Fruit fly (Drosophila melanogaster) whole organism, wandering third instar larva: ENCODE measurements around the gene NijB.

Experiments
- Abd-B ChIP-seq: fragments of >200 bp; optimal IDR thresholded peaks from 2 replicates; lab custom pipeline; 2017; ENCODE audit warnings: missing biosample characterization, missing genetic modification characterization
- CG32264 ChIP-seq: fragments of 200-800 bp; sonication (Bioruptor generic); optimal IDR thresholded peaks from 2 replicates; lab custom pipeline; 2016; ENCODE audit warnings: missing biosample characterization, missing genetic modification characterization
- CG9705 ChIP-seq: fragments of 200-800 bp; sonication (Bioruptor generic); optimal IDR thresholded peaks from 2 replicates; lab custom pipeline; 2018; ENCODE audit warnings: missing biosample characterization, mild to moderate bottlenecking, missing genetic modification characterization
- CrebA ChIP-seq: fragments of 200-800 bp; sonication (Bioruptor generic); optimal IDR thresholded peaks from 2 replicates; lab custom pipeline; 2016; ENCODE audit warnings: missing biosample characterization, mild to moderate bottlenecking, missing genetic modification characterization, borderline replicate concordance
- Dif ChIP-seq: fragments of 200-275, 200-300 bp; sonication (Bioruptor generic); optimal IDR thresholded peaks from 2 replicates; lab custom pipeline; 2018; ENCODE audit warnings: missing biosample characterization, missing genetic modification characterization; ENCODE audit not compliant: partially characterized antibody
- GATAd ChIP-seq: sonication (Bioruptor generic); optimal IDR thresholded peaks from 2 replicates; lab custom pipeline; 2016; ENCODE audit warnings: missing biosample characterization, missing genetic modification characterization
- Hnf4 ChIP-seq: fragments of 200-800 bp; sonication (Bioruptor generic); optimal IDR thresholded peaks from 2 replicates; lab custom pipeline; 2016; ENCODE audit warnings: missing biosample characterization, mild to moderate bottlenecking, missing genetic modification characterization
- Hr83 ChIP-seq: fragments of 200-300 bp; sonication (Bioruptor generic); optimal IDR thresholded peaks from 2 replicates; lab custom pipeline; 2016; ENCODE audit warnings: missing biosample characterization, mild to moderate bottlenecking, missing genetic modification characterization, moderate library complexity; ENCODE audit not compliant: poor library complexity, severe bottlenecking
- Jra ChIP-seq: sonication (Bioruptor generic); optimal IDR thresholded peaks from 2 replicates; lab custom pipeline; 2016; ENCODE audit warnings: missing biosample characterization, missing genetic modification characterization
- Mio ChIP-seq: sonication (Bioruptor generic); optimal IDR thresholded peaks from 2 replicates; lab custom pipeline; 2016; ENCODE audit warnings: missing biosample characterization, missing genetic modification characterization
- N ChIP-seq: fragments of >200 bp; optimal IDR thresholded peaks from 2 replicates; lab custom pipeline; 2018; ENCODE audit warnings: missing biosample characterization, missing external identifiers, missing genetic modification characterization
- OdsH ChIP-seq: fragments of 200-800 bp; sonication (Bioruptor generic); optimal IDR thresholded peaks from 2 replicates; lab custom pipeline; 2016; ENCODE audit warnings: missing biosample characterization, mild to moderate bottlenecking, missing genetic modification characterization
- Sp1 ChIP-seq: fragments of 200-800 bp; sonication (Bioruptor generic); optimal IDR thresholded peaks from 3 replicates; lab custom pipeline; 2019; ENCODE audit warnings: missing biosample characterization, mild to moderate bottlenecking, missing genetic modification characterization, moderate library complexity
- Vsx2 ChIP-seq: fragments of 200-300, 225-300 bp; sonication (Bioruptor generic); optimal IDR thresholded peaks from 2 replicates; lab custom pipeline; 2018; ENCODE audit warnings: missing biosample characterization, missing genetic modification characterization; ENCODE audit not compliant: partially characterized antibody
- br ChIP-seq: fragments of 200-800 bp; sonication (Bioruptor generic); optimal IDR thresholded peaks from 2 replicates; lab custom pipeline; 2016; ENCODE audit warnings: missing biosample characterization, missing genetic modification characterization
- dmrt93B ChIP-seq: fragments of 200-800 bp; sonication (Bioruptor generic); optimal IDR thresholded peaks from 2 replicates; lab custom pipeline; 2018; ENCODE audit warnings: missing biosample characterization, mild to moderate bottlenecking, missing genetic modification characterization
- ey ChIP-seq: fragments of 200-800 bp; sonication (Bioruptor generic); optimal IDR thresholded peaks from 2 replicates; lab custom pipeline; 2016; ENCODE audit warnings: missing biosample characterization, missing genetic modification characterization
- fru ChIP-seq: fragments of 200-800 bp; sonication (Bioruptor generic); optimal IDR thresholded peaks from 3 replicates; lab custom pipeline; 2016; ENCODE audit warnings: missing biosample characterization, mild to moderate bottlenecking, missing genetic modification characterization
- h ChIP-seq: fragments of 200-800 bp; sonication (Bioruptor generic); optimal IDR thresholded peaks from 3 replicates; lab custom pipeline; 2016; ENCODE audit warnings: missing biosample characterization, mild to moderate bottlenecking, missing genetic modification characterization
- jim ChIP-seq: fragments of 175-275, 200-325 bp; sonication (Bioruptor generic); optimal IDR thresholded peaks from 2 replicates; lab custom pipeline; 2016; ENCODE audit warnings: missing biosample characterization, mild to moderate bottlenecking, missing genetic modification characterization
- pan ChIP-seq: fragments of >200 bp; optimal IDR thresholded peaks from 2 replicates; lab custom pipeline; 2017
- psq ChIP-seq: fragments of 200-800 bp; sonication (Bioruptor generic); optimal IDR thresholded peaks from 3 replicates; lab custom pipeline; 2017; ENCODE audit warnings: missing biosample characterization, mild to moderate bottlenecking, missing genetic modification characterization, moderate library complexity
- sage ChIP-seq: fragments of 200-800 bp; sonication (Bioruptor generic); optimal IDR thresholded peaks from 2 replicates; lab custom pipeline; 2016; ENCODE audit warnings: missing biosample characterization, mild to moderate bottlenecking, missing genetic modification characterization
- sv ChIP-seq: fragments of 200-800 bp; sonication (Bioruptor generic); optimal IDR thresholded peaks from 3 replicates; lab custom pipeline; 2016; ENCODE audit warnings: missing biosample characterization, missing genetic modification characterization
- tai ChIP-seq: sonication (Bioruptor generic); optimal IDR thresholded peaks from 2 replicates; lab custom pipeline; 2016; ENCODE audit warnings: missing biosample characterization, missing genetic modification characterization
- usp ChIP-seq: fragments of >200 bp; optimal IDR thresholded peaks from 2 replicates; lab custom pipeline; 2017; ENCODE audit warnings: missing biosample characterization, missing genetic modification characterization
- woc ChIP-seq: sonication (Bioruptor generic); optimal IDR thresholded peaks from 2 replicates; lab custom pipeline; 2016; ENCODE audit warnings: missing biosample characterization, mild to moderate bottlenecking, missing genetic modification characterization

Gene NijB

DNA sequence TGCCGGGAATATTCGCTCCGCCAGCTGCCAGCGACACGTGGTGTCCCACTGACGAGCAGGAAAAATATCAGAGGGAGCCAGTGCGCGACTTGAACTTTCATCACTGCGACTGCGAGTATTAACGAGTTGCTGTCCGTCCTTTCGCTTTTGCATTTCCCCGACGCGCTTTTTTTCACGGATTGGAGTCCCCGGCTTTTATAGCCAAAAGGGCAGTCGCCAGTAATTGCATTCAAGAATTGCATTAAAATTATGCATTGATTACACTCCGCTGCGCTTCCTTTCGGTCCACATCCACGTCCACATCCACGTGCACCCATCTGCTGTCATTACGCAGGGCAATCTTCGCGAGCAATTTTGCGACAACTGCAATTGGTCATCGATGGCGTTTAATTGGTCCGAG is 18.9 kb downstream of the NijB start, which contains the start of gene Ir75d:
Gene Ir75d (minus strand): TSS at position 101 of the 400 bp plus-strand sequence.
- no peak for TF ChIP-seq Vsx2 (GFP tag; lab: Kevin White, UChicago)
- no peak for TF ChIP-seq Mio (GFP tag; lab: Kevin White, UChicago)
- TF ChIP-seq sv: no peak
- no peak for TF ChIP-seq fru
- TF ChIP-seq jim: no peak
- TF ChIP-seq CG9705 (GFP tag; lab: Kevin White, UChicago): no peak
- no peak for TF ChIP-seq woc (GFP tag; lab: Kevin White, UChicago)
- TF ChIP-seq Dif: no peak
- TF ChIP-seq Hnf4 (GFP tag; lab: Kevin White, UChicago): no peak
- TF ChIP-seq Jra (GFP tag; lab: Kevin White, UChicago): no peak
- no peak for TF ChIP-seq Sp1
- TF ChIP-seq N: no peak
- no peak for TF ChIP-seq sage (GFP tag; lab: Kevin White, UChicago)
- TF ChIP-seq OdsH: no peak
- no peak for TF ChIP-seq GATAd
- TF ChIP-seq tai (GFP tag; lab: Kevin White, UChicago): no peak

dm6 chr3L:18914100-18914683 is 22.0 kb downstream of the NijB start, which contains the start of gene COX6AL2:
COX6AL2 (minus strand) TSS chr3L:18914150.
- TF ChIP-seq usp (GFP tag; lab: Kevin White, UChicago) (no peak), br (GFP tag; lab: Kevin White, UChicago) (no peak), Hr83 (GFP tag; lab: Kevin White, UChicago) (no peak), woc (GFP tag; lab: Kevin White, UChicago) (no peak), Jra (GFP tag; lab: Kevin White, UChicago) (no peak), jim (no peak), fru (no peak), pan (no peak), dmrt93B (no peak), tai (GFP tag; lab: Kevin White, UChicago) (no peak), CG32264 (GFP tag; lab: Kevin White, UChicago) (no peak), psq (GFP tag; lab: Kevin White, UChicago) (no peak), Abd-B (no peak), CG9705 (GFP tag; lab: Kevin White, UChicago) (no peak)

DNA sequence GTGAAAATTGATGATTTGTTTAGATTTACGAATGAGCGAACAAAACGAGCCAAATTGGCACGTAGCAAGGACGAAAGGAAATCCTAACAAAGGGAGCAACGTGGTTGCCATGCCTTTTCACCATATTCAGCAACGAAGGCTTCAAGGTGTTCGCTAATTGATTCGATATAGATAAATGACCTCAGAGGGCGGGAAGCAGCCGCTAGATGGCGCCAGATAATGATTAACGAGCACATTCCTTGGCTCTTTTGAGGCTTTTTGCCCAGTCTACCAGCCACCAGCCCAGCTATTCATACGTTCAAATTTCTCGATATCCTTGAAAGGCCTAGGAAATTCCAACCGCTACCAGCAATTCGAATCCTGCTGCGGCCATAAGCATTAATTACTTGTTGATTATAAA is 24.3 kb downstream of the NijB start:
- no peak for TF ChIP-seq Hr83 (GFP tag; lab: Kevin White, UChicago)
- no peak for TF ChIP-seq Dif
- no peak for TF ChIP-seq Hnf4 (GFP tag; lab: Kevin White, UChicago)
- no peak for TF ChIP-seq OdsH
- no peak for TF ChIP-seq CrebA (GFP tag; lab: Kevin White, UChicago)
- TF ChIP-seq Vsx2 (GFP tag; lab: Kevin White, UChicago): no peak
- no peak for TF ChIP-seq ey (GFP tag; lab: Kevin White, UChicago)
- no peak for TF ChIP-seq dmrt93B
- no peak for TF ChIP-seq Sp1

- TF ChIP-seq CG32264 (GFP tag; lab: Kevin White, UChicago) (no peak), Hnf4 (GFP tag; lab: Kevin White, UChicago) (no peak)
- TF ChIP-seq, all 38 proteins: peak for 0
Observed at dm6 chr3L:18917281-18917680, 25.1 kb downstream of the NijB start, which contains the start of gene CG6839. CG6839 (plus strand) TSS chr3L:18917581.

DNA sequence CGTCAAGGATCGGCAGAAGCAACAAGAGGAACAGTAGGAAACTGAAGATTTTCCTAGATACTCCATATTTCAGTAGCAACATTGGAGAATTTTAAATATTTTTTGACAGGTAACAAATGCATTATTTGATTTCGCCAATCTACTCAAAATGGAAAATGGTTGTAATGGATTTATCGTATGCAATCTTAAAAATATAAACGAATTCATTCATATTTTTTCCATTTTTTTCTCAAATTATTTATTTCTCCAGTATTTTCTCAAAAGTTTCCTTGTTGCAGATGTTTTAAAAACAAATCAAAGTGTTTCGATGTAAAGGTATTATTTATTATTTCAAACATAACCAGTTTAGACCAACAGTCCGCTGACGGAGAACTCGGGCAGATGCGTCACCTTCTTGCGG is 28.0 kb downstream of the NijB start, which contains the start of gene CG18223:
Gene CG18223 (minus strand): TSS at position 101 of the 400 bp plus-strand sequence.
- TF ChIP-seq Hr83 (GFP tag; lab: Kevin White, UChicago) (no peak), CG9705 (GFP tag; lab: Kevin White, UChicago) (no peak), usp (GFP tag; lab: Kevin White, UChicago) (no peak)
- TF ChIP-seq, all 38 proteins: peak for 0

- TF ChIP-seq Mio (GFP tag; lab: Kevin White, UChicago) (no peak), Hr83 (GFP tag; lab: Kevin White, UChicago) (no peak), h (GFP tag; lab: Kevin White, UChicago) (no peak), woc (GFP tag; lab: Kevin White, UChicago) (no peak), pan (no peak)
Observed at dm6 chr3L:18922086-18922485, 29.9 kb downstream of the NijB start, which contains the start of gene CG3819. CG3819 (minus strand) TSS chr3L:18922108.
